Fruit fly (Drosophila melanogaster): ENCODE results near the gene blanks.

blanks gene

DNA sequence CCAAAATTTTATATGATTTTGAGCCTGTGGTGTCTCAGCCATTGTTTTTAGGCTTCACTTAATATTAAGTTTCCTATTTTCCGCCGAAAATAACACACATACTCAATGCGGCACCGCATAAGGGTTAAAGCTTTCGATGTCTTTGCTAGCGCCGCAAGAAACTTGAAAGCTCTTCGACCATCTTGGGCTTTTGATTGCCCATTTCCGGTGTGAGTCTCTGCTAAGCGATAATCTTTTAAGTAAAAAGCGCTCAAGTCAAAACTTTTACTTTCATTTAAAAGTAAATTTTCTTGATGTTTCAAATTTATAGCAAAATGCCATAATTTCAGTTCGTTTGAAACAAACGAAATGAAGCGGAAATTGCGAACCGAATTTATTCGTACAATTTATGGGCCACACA is 13.2 kb upstream of the blanks start (continued):
- TF ChIP-seq CG6163 (GFP tag; IDR thresholded peaks at IDR 0.05) (peak; percentile 86), achi (GFP tag; optimal IDR thresholded peaks at IDR 0.05) (peak; percentile 70), Sox14 (GFP tag; optimal IDR thresholded peaks at IDR 0.05) (peak; percentile 49), Ets96B (tag; optimal IDR thresholded peaks at IDR 0.05) (no peak), Eip78C (GFP tag) (peak; percentile 91), Sox15 (GFP tag; optimal IDR thresholded peaks at IDR 0.05) (peak; percentile 24), CG34406 (GFP tag; optimal IDR thresholded peaks at IDR 0.05) (peak; percentile 72), CG4318 (GFP tag; optimal IDR thresholded peaks at IDR 0.05) (no peak), svp (GFP tag) (peak; percentile 80), Lpt (GFP tag; optimal IDR thresholded peaks at IDR 0.05) (no peak), Met (GFP tag; optimal IDR thresholded peaks at IDR 0.05) (peak; percentile 84), CG3919 (GFP tag; optimal IDR thresholded peaks at IDR 0.05) (peak; percentile 84), CG16779 (tag; optimal IDR thresholded peaks at IDR 0.05) (no peak), CG6854 (GFP tag; optimal IDR thresholded peaks at IDR 0.05) (no peak), fkh (GFP tag; optimal IDR thresholded peaks at IDR 0.05) (no peak), eg (GFP tag; IDR thresholded peaks at IDR 0.05) (peak; percentile 81), CG8119 (GFP tag; IDR thresholded peaks at IDR 0.05) (no peak; the same call in 2 of the 3 replicates), Hr38 (GFP tag; optimal IDR thresholded peaks at IDR 0.05) (no peak), ss (GFP tag; optimal IDR thresholded peaks at IDR 0.05) (no peak)

dm6 chr3L:5510760-5511159 is 12.0 kb upstream of the blanks start, which contains the start of gene CG34342:
CG34342 (minus strand) TSS chr3L:5510860.
- no peak for TF ChIP-seq CG6276 (GFP tag; optimal IDR thresholded peaks at IDR 0.05)

- TF ChIP-seq dsx (GFP tag; optimal IDR thresholded peaks at IDR 0.05; ENCODE audit: poor library complexity, severe bottlenecking) = no peak
Observed at dm6 chr3L:5479490-5479889, 19.3 kb downstream of the blanks start, which contains the start of gene CG4835. CG4835 (plus strand) TSS chr3L:5479790.

DNA sequence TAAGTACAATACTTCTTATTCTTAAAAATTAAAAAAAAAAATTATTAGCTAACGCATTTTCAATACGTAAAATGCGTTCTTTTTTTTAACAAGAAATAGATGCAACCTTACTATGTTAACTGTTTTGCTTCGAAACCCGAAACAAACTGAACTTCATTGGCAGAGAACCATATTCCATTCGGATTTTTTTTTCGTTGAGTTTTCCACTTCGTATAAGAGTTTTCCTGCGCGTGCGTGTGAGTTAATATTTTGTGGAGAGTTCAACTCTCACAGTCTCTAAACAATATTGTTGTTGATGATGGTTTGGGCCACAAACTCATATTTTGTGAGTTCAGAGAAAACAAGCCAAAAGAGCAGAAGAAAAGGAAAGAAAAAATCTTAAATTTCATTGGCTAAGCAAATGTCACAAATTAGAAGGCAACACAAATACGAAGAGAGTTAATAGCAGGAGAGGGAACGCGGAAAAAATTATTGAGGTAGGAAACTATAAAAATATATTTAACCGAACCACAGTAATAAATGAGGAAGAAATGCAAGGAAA is 46.2 kb downstream of the blanks start:
- TF ChIP-seq fd85E (GFP tag; optimal IDR thresholded peaks at IDR 0.05) (no peak), CG31627 (GFP tag; optimal IDR thresholded peaks at IDR 0.05) (no peak), CG11294 (GFP tag; IDR thresholded peaks at IDR 0.05) (no peak), CG6792 (GFP tag; optimal IDR thresholded peaks at IDR 0.05) (no peak), fkh (GFP tag; optimal IDR thresholded peaks at IDR 0.05) (no peak), Smox (GFP tag; optimal IDR thresholded peaks at IDR 0.05) (no peak), acj6 (GFP tag; optimal IDR thresholded peaks at IDR 0.05) (no peak)

DNA sequence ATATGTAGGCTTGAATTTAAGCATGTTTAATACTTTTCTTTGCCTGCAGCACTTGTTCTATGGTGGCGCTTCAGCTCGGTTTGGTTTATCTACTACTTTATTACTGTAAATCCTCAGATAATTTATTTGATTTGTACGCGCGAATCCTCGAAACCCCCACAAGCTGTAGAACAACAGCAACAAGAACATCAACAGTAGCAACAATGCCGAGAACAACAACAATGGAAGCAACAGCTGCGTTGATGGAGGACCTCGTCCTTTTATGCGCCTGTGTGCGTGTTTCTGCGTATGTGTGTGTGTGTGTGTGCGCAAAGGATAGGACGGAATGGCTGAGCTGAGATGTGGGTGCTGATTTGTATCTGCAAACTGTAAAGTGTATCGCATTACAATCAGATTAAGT is 50.9 kb downstream of the blanks start:
- TF ChIP-seq pdm3 (GFP tag; optimal IDR thresholded peaks at IDR 0.05) (no peak), Hr39 (GFP tag; optimal IDR thresholded peaks at IDR 0.05) (no peak), CG6792 (GFP tag; optimal IDR thresholded peaks at IDR 0.05) (no peak), OdsH (GFP tag; optimal IDR thresholded peaks at IDR 0.05) (no peak), CG3919 (GFP tag; optimal IDR thresholded peaks at IDR 0.05) (no peak), CG8632 (GFP tag; optimal IDR thresholded peaks at IDR 0.05) (no peak), Hr38 (GFP tag; optimal IDR thresholded peaks at IDR 0.05) (no peak), Smox (GFP tag; optimal IDR thresholded peaks at IDR 0.05) (no peak), ss (GFP tag; optimal IDR thresholded peaks at IDR 0.05) (no peak), CG11294 (GFP tag; IDR thresholded peaks at IDR 0.05) (no peak), CG6808 (GFP tag; optimal IDR thresholded peaks at IDR 0.05) (no peak), net (GFP tag; optimal IDR thresholded peaks at IDR 0.05) (no peak), Eip93F (GFP tag; optimal IDR thresholded peaks at IDR 0.05) (no peak), CG8119 (GFP tag; IDR thresholded peaks at IDR 0.05) (no peak), CG15336 (GFP tag; IDR thresholded peaks at IDR 0.05) (no peak), CG4318 (GFP tag; optimal IDR thresholded peaks at IDR 0.05) (no peak), Gug (GFP tag; IDR thresholded peaks at IDR 0.05) (no peak)

Data from whole organism, prepupa.